Fruit fly (Drosophila melanogaster) whole organism, embryonic: ENCODE results near the gene Frmd5.
A peak's percentile ranks its signal among the peaks of the same experiment; 100 is the strongest.

Experiments used
- Adf1 ChIP-seq: fragments of 200-800 bp; sonication (Bioruptor generic); IDR thresholded peaks from 2 replicates; pipeline ENCODE4 v1.3.6; 2022; ENCODE audit warnings: missing biosample characterization, missing genetic modification characterization
- Awh ChIP-seq: fragments of 200-800 bp; sonication (Bioruptor generic); IDR thresholded peaks from 2 replicates; pipeline ENCODE4, ENCODE4 v1.3.6; 2022; ENCODE audit warnings: missing biosample characterization, missing genetic modification characterization
- CG10209 ChIP-seq: fragments of 200-800 bp; sonication (Bioruptor generic); optimal IDR thresholded peaks from 3 replicates; lab custom pipeline; 2017; ENCODE audit warnings: missing biosample characterization, mild to moderate bottlenecking, missing genetic modification characterization, missing genetic modification reagents
- CG10431 ChIP-seq: fragments of 200-800 bp; sonication (Bioruptor generic); optimal IDR thresholded peaks from 3 replicates; lab custom pipeline; 2018; ENCODE audit warnings: missing biosample characterization, mild to moderate bottlenecking, missing genetic modification characterization
- CG12391 ChIP-seq: fragments of 200-800 bp; sonication (Bioruptor generic); optimal IDR thresholded peaks from 3 replicates; lab custom pipeline; 2018; ENCODE audit warnings: missing biosample characterization, mild to moderate bottlenecking, missing genetic modification characterization, moderate library complexity
- CG14710 ChIP-seq: fragments of 200-800 bp; sonication (Bioruptor generic); optimal IDR thresholded peaks from 3 replicates; lab custom pipeline; 2019; ENCODE audit warnings: missing biosample characterization, mild to moderate bottlenecking, missing genetic modification characterization, moderate library complexity
- CG15479 ChIP-seq: fragments of 200-800 bp; sonication (Bioruptor generic); optimal IDR thresholded peaks from 3 replicates; lab custom pipeline; 2019; ENCODE audit warnings: missing biosample characterization, mild to moderate bottlenecking, missing genetic modification characterization, moderate library complexity
- CG15696 ChIP-seq: fragments of 200-800 bp; sonication (Bioruptor generic); optimal IDR thresholded peaks from 2 replicates; lab custom pipeline; 2019; ENCODE audit warnings: missing biosample characterization, mild to moderate bottlenecking, missing genetic modification characterization, moderate library complexity
- CG16813 ChIP-seq: fragments of 200-800 bp; sonication (Bioruptor generic); IDR thresholded peaks from 3 replicates; pipeline ENCODE4 v1.3.6; 2022; ENCODE audit warnings: missing biosample characterization, missing genetic modification characterization; ENCODE audit not compliant: partially characterized antibody
- CG17829 ChIP-seq: fragments of 200-800 bp; optimal IDR thresholded peaks from 2 replicates; lab custom pipeline; 2019; ENCODE audit warnings: missing biosample characterization, mild to moderate bottlenecking, missing genetic modification characterization, moderate library complexity
- CG3065 ChIP-seq: fragments of 200-800 bp; sonication (Bioruptor generic); optimal IDR thresholded peaks from 2 replicates; lab custom pipeline; 2016; ENCODE audit warnings: missing biosample characterization, missing genetic modification characterization
- CG34376 ChIP-seq: fragments of 200-800 bp; sonication (Bioruptor generic); optimal IDR thresholded peaks from 2 replicates; lab custom pipeline; 2018; ENCODE audit warnings: missing biosample characterization, mild to moderate bottlenecking, missing genetic modification characterization
- CG42726 ChIP-seq: fragments of 200-800 bp; sonication (Bioruptor generic); IDR thresholded peaks from 2 replicates; pipeline ENCODE4 v1.3.6; 2022; ENCODE audit warnings: missing biosample characterization, missing genetic modification characterization; ENCODE audit not compliant: partially characterized antibody
- CG6765 ChIP-seq: fragments of 200-800 bp; sonication (Bioruptor generic); optimal IDR thresholded peaks from 3 replicates; lab custom pipeline; 2017; ENCODE audit warnings: missing biosample characterization, mild to moderate bottlenecking, missing genetic modification characterization
- CG7556 ChIP-seq: fragments of 200-800 bp; sonication (Bioruptor generic); optimal IDR thresholded peaks from 2 replicates; lab custom pipeline; 2017; ENCODE audit warnings: missing biosample characterization, mild to moderate bottlenecking, missing genetic modification characterization
- CG9797 ChIP-seq: fragments of 200-800 bp; sonication (Bioruptor generic); optimal IDR thresholded peaks from 3 replicates; lab custom pipeline; 2018; ENCODE audit warnings: missing biosample characterization, mild to moderate bottlenecking, missing genetic modification characterization
- D ChIP-seq, 2 experiments: fragments of 200-800 bp in 1 of 2; fragments of >200 bp in 1 of 2; sonication (Bioruptor generic) in 1 of 2; optimal IDR thresholded peaks; 2 replicates in 1 of 2; 3 replicates in 1 of 2; lab custom pipeline; 2017; ENCODE audit warnings: mild to moderate bottlenecking in 1 of 2, missing biosample characterization in 1 of 2, missing genetic modification characterization in 1 of 2, missing genetic modification reagents in 1 of 2
- D19B ChIP-seq: fragments of 200-800 bp; sonication (Bioruptor generic); optimal IDR thresholded peaks from 2 replicates; lab custom pipeline; 2017; ENCODE audit warnings: missing biosample characterization, mild to moderate bottlenecking, missing genetic modification characterization
- Dll ChIP-seq: fragments of 200-800 bp; sonication (Bioruptor generic); IDR thresholded peaks from 4 replicates; pipeline ENCODE4 v1.3.6; 2022; ENCODE audit warnings: missing biosample characterization, missing genetic modification characterization; ENCODE audit not compliant: partially characterized antibody
- Eip74EF ChIP-seq, 2 experiments: fragments of 200-800 bp in 1 of 2; fragments of >200 bp in 1 of 2; sonication (Bioruptor generic) in 1 of 2; optimal IDR thresholded peaks; 2 replicates each; lab custom pipeline; 2017 to 2019; ENCODE audit warnings: missing biosample characterization in 2 of 2, missing genetic modification characterization in 2 of 2, mild to moderate bottlenecking in 1 of 2, moderate library complexity in 1 of 2
- HLH54F ChIP-seq: fragments of 200-800 bp; sonication (Bioruptor generic); optimal IDR thresholded peaks from 3 replicates; lab custom pipeline; 2016; ENCODE audit warnings: missing biosample characterization, missing genetic modification characterization
- Hr39 ChIP-seq: fragments of >200 bp; optimal IDR thresholded peaks from 2 replicates; lab custom pipeline; 2017
- Hr78 ChIP-seq, 2 experiments: fragments of 200-800 bp in 1 of 2; fragments of >200 bp in 1 of 2; sonication (Bioruptor generic) in 1 of 2; optimal IDR thresholded peaks; 2 replicates each; lab custom pipeline; 2017 to 2019; ENCODE audit warnings: missing biosample characterization in 2 of 2, missing genetic modification characterization in 2 of 2, mild to moderate bottlenecking in 1 of 2, moderate library complexity in 1 of 2
- Kr ChIP-seq: fragments of 200-800 bp; sonication (Bioruptor generic); optimal IDR thresholded peaks from 2 replicates; lab custom pipeline; 2017; ENCODE audit warnings: missing biosample characterization, mild to moderate bottlenecking, missing genetic modification characterization
- Lim3 ChIP-seq: fragments of 200-800 bp; sonication (Bioruptor generic); IDR thresholded peaks from 2 replicates; pipeline ENCODE4 v1.3.6; 2022; ENCODE audit warnings: missing biosample characterization, missing genetic modification characterization
- Med ChIP-seq: fragments of 200-800 bp; sonication (Bioruptor generic); peaks from one replicate; lab custom pipeline; 2016; ENCODE audit warnings: missing biosample characterization, missing genetic modification characterization, mild to moderate bottlenecking, inconsistent platforms, moderate library complexity
- NK7.1 ChIP-seq: fragments of 200-800 bp; sonication (Bioruptor generic); optimal IDR thresholded peaks from 3 replicates; lab custom pipeline; 2016; ENCODE audit warnings: missing biosample characterization, missing genetic modification characterization
- Pdp1 ChIP-seq, 2 experiments: fragments of 200-800 bp; sonication (Bioruptor generic); optimal IDR thresholded peaks; 3 replicates each; lab custom pipeline; 2016; ENCODE audit warnings: missing biosample characterization in 2 of 2, missing genetic modification characterization in 2 of 2, mild to moderate bottlenecking in 1 of 2, moderate library complexity in 1 of 2
- Sry-β ChIP-seq: fragments of 200-800 bp; sonication (Bioruptor generic); optimal IDR thresholded peaks from 2 replicates; lab custom pipeline; 2018; ENCODE audit warnings: missing biosample characterization, mild to moderate bottlenecking, missing genetic modification characterization, moderate library complexity
- Sry-δ ChIP-seq: fragments of 200-800 bp; sonication (Bioruptor generic); optimal IDR thresholded peaks from 2 replicates; lab custom pipeline; 2016; ENCODE audit warnings: missing biosample characterization, missing genetic modification characterization
- aop ChIP-seq: fragments of 200-800 bp; sonication (Bioruptor generic); IDR thresholded peaks from 2 replicates; pipeline ENCODE4 v1.3.6; 2022; ENCODE audit warnings: missing biosample characterization, missing genetic modification characterization
- bbx ChIP-seq: fragments of 200-800 bp; sonication (Bioruptor generic); IDR thresholded peaks from 2 replicates; pipeline ENCODE4 v1.3.6; 2022; ENCODE audit warnings: missing biosample characterization, missing genetic modification characterization; ENCODE audit not compliant: partially characterized antibody
- chinmo ChIP-seq: fragments of 200-800 bp; sonication (Bioruptor generic); IDR thresholded peaks from 4 replicates; pipeline ENCODE4 v1.3.6; 2022; ENCODE audit warnings: missing biosample characterization, missing genetic modification characterization; ENCODE audit not compliant: partially characterized antibody
- eve ChIP-seq, 2 experiments: fragments of >200 bp; optimal IDR thresholded peaks; 2 replicates each; lab custom pipeline; 2017; ENCODE audit warnings: missing biosample characterization in 2 of 2, missing genetic modification characterization in 2 of 2
- exex ChIP-seq: fragments of 200-800 bp; sonication (Bioruptor generic); optimal IDR thresholded peaks from 4 replicates; lab custom pipeline; 2018; ENCODE audit warnings: missing biosample characterization, mild to moderate bottlenecking, missing genetic modification characterization, moderate library complexity
- gem ChIP-seq: fragments of 200-800 bp; sonication (Bioruptor generic); optimal IDR thresholded peaks from 2 replicates; lab custom pipeline; 2019; ENCODE audit warnings: missing biosample characterization, mild to moderate bottlenecking, missing genetic modification characterization, moderate library complexity
- grn ChIP-seq: fragments of 200-800 bp; sonication (Bioruptor generic); optimal IDR thresholded peaks from 3 replicates; lab custom pipeline; 2017; ENCODE audit warnings: missing biosample characterization, missing genetic modification characterization
- lbe ChIP-seq: fragments of 200-800 bp; sonication (Bioruptor generic); optimal IDR thresholded peaks from 2 replicates; lab custom pipeline; 2016; ENCODE audit warnings: missing biosample characterization, mild to moderate bottlenecking, missing genetic modification characterization
- mirr ChIP-seq: fragments of 200-800 bp; sonication (Bioruptor generic); optimal IDR thresholded peaks from 3 replicates; lab custom pipeline; 2018; ENCODE audit warnings: missing biosample characterization, mild to moderate bottlenecking, missing genetic modification characterization
- pzg ChIP-seq: fragments of 200-800 bp; sonication (Bioruptor generic); optimal IDR thresholded peaks from 3 replicates; lab custom pipeline; 2018; ENCODE audit warnings: missing biosample characterization, mild to moderate bottlenecking, missing genetic modification characterization, moderate library complexity
- sc ChIP-seq, 3 experiments: fragments of >200 bp in 2 of 3; fragments of 200-800 bp in 1 of 3; sonication (Bioruptor generic) in 1 of 3; optimal IDR thresholded peaks; 2 replicates in 2 of 3; 3 replicates in 1 of 3; lab custom pipeline; 2017; ENCODE audit warnings: mild to moderate bottlenecking in 1 of 3, missing biosample characterization in 1 of 3, missing genetic modification characterization in 1 of 3, missing genetic modification reagents in 1 of 3
- sr ChIP-seq: fragments of 200-800 bp; sonication (Bioruptor generic); IDR thresholded peaks from 3 replicates; pipeline ENCODE4 v1.3.6; 2022; ENCODE audit warnings: missing biosample characterization, missing genetic modification characterization
- sug ChIP-seq: fragments of 200-800 bp; optimal IDR thresholded peaks from 2 replicates; lab custom pipeline; 2019; ENCODE audit warnings: missing biosample characterization, mild to moderate bottlenecking, missing genetic modification characterization, moderate library complexity

The Frmd5 gene

DNA sequence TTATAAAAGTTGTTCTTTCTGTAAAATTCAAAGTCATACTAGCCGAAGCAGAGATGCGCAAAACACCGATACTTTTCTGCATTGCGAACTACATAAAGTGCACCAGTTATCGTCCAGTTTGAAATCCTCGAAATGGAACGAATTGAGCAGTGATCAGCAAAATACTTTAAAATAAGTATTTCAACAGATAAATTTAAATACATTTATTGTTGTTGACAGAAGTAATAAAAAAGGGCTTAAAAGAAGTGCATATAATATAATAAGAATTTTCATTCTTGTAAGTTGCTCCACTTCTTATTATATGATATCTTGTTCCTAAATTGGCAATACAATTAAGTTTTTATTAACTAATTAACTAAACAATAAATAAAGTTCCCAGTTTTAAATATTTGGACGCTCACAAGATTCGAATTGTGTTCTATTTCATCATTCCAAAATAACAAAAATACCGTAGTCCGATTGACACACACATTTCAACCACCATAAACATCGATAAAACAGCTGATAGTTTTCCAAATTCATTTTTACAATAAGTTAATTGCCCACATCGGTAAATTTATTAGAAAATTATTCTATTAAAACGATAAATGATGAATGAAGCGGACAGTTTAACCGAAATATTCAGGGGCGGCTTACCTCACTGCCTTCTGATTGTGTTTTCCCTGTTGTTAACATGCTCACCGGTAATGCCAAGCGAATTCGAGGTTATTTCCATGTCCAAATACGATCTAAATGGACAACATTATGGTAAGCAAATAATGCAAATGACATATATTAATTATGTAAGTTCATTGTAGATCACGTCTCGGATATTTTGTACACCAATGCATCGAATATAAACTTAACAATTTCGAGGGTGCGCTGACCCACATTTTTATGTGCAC is 29.7 kb upstream of the Frmd5 start, which contains the start of the genes Usp14 and CG4972 (continued):
- TF ChIP-seq Dll (GFP tag; lab: Robert Waterston, UW) = peak; percentile 52; the same call in 1 of the 4 replicates
- peak; percentile 42 for TF ChIP-seq bbx
- TF ChIP-seq gem (tag; lab: Kevin White, UChicago) = no peak
- TF ChIP-seq pzg (GFP tag; lab: Kevin White, UChicago) = peak; percentile 40
- TF ChIP-seq D (optimal IDR thresholded peaks at IDR 0.05; lab: Kevin White, UChicago) = no peak
- no peak for TF ChIP-seq D (GFP tag; optimal IDR thresholded peaks at IDR 0.05; lab: Kevin White, UChicago)
- peak; percentile 64 for TF ChIP-seq CG14710 (tag; lab: Kevin White, UChicago)
- TF ChIP-seq Sry-δ = peak; percentile 79
- peak; percentile 38 for TF ChIP-seq CG12391 (tag; lab: Kevin White, UChicago)
- TF ChIP-seq Sry-β = peak; percentile 61

DNA sequence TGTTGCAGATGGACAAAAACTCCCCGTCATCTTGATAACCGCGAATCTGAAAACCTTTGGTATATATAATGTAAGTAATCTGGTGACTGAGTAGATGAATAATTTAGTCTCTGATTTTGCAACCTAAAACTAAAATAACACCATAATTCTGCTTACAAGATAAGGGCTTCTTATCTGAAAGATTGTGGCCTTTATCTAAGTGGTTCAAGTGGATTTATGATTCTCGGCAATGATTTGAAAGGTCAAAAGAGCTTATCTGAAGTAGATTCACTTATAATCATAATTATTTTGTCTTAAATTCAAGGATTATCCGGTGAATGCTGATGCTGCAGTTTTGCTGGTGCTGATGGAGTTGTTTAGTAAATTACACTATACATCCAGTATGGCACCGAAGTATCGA is 28.4 kb upstream of the Frmd5 start:
- peak in 1 of 2 experiments; percentile 55 for TF ChIP-seq Hr78 (GFP tag; optimal IDR thresholded peaks at IDR 0.05; lab: Kevin White, UChicago)
- no peak for TF ChIP-seq Awh (GFP tag; lab: Robert Waterston, UW)
- peak; percentile 66 for TF ChIP-seq CG15479 (GFP tag; lab: Kevin White, UChicago)
- TF ChIP-seq NK7.1 (GFP tag; lab: Kevin White, UChicago) = no peak
- no peak for TF ChIP-seq CG10209 (GFP tag; lab: Kevin White, UChicago)
- TF ChIP-seq exex = peak; percentile 83
- TF ChIP-seq sr = no peak
- TF ChIP-seq CG6765 (GFP tag; lab: Kevin White, UChicago) = no peak
- no peak for TF ChIP-seq CG15696 (tag; lab: Kevin White, UChicago)
- TF ChIP-seq grn = peak; percentile 45
- peak in 1 of 2 experiments; percentile 46 for TF ChIP-seq eve (GFP tag; optimal IDR thresholded peaks at IDR 0.05; lab: Kevin White, UChicago)
- peak; percentile 6 for TF ChIP-seq Med (GFP tag; lab: Kevin White, UChicago)
- TF ChIP-seq CG10431 (GFP tag; lab: Kevin White, UChicago) = no peak
- peak in 1 of 2 experiments; percentile 7 for TF ChIP-seq Eip74EF (GFP tag; optimal IDR thresholded peaks at IDR 0.05; lab: Kevin White, UChicago)
- no peak for TF ChIP-seq Lim3 (GFP tag; lab: Robert Waterston, UW)
- no peak for TF ChIP-seq lbe (GFP tag; lab: Kevin White, UChicago)
- TF ChIP-seq CG34376 (GFP tag; lab: Kevin White, UChicago) = peak; percentile 82
- peak; percentile 16 for TF ChIP-seq sug (tag; lab: Kevin White, UChicago)
- 0 out of 4 replicates have a peak, but pooled peaks have one; percentile 21 for TF ChIP-seq chinmo (GFP tag; lab: Robert Waterston, UW)
- no peak for TF ChIP-seq CG16813
- TF ChIP-seq mirr = no peak
- TF ChIP-seq CG7556 (GFP tag; lab: Kevin White, UChicago) = no peak
- TF ChIP-seq CG17829 (tag; lab: Kevin White, UChicago) = no peak

DNA sequence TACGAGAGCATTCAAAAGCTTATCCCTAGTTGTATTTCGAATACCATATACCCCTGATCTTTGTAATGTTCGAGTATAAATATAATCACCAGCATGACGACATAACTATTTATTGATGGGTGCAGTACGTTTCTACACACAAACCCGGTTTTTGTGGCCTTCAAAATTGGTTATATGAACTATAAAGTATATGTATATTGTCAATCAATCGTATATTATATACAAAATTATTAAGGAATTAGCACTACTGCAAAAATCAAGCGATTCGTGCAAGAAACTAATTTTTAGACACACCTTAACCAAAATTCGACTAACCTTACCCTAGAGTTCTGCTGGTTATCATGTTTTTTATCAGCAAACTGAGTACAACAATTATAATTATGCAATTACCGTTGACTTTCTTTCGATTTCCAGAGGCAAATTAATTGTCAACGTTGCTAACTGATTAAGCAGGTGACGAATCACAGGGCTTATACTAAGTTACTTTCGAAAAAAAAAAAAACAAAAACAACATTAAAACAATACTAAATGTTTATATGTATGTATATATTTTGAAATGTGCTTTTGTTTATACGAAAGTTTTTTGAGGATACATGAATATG is 24.0 kb upstream of the Frmd5 start:
- TF ChIP-seq Adf1 (no peak), D19B (GFP tag; lab: Kevin White, UChicago) (peak; percentile 66), CG9797 (GFP tag; lab: Kevin White, UChicago) (no peak), exex (peak; percentile 77), sc (optimal IDR thresholded peaks at IDR 0.05; lab: Kevin White, UChicago) (no peak), sc (GFP tag; optimal IDR thresholded peaks at IDR 0.05; lab: Kevin White, UChicago) (no peak), Pdp1 (GFP tag; optimal IDR thresholded peaks at IDR 0.05; lab: Kevin White, UChicago) (peak in 1 of 2 experiments; percentile 75), HLH54F (GFP tag; lab: Kevin White, UChicago) (no peak), Kr (no peak), eve (GFP tag; optimal IDR thresholded peaks at IDR 0.05; lab: Kevin White, UChicago) (peak in 1 of 2 experiments; percentile 28), Hr39 (lab: Kevin White, UChicago) (no peak), Med (GFP tag; lab: Kevin White, UChicago) (peak; percentile 10), aop (GFP tag; lab: Robert Waterston, UW) (no peak), CG3065 (GFP tag; lab: Kevin White, UChicago) (no peak), CG42726 (GFP tag; lab: Robert Waterston, UW) (no peak)
